Worm (Caenorhabditis elegans): ENCODE results near the gene C14A4.12.

C14A4.12 gene

ce11 chrII:10612743-10613142 lies at the start of gene C14A4.12:
TSS of gene C14A4.12 (plus strand) at chrII:10613043.
- TF ChIP-seq hnd-1 (tag; optimal IDR thresholded peaks at IDR 0.05) (no peak), flt-1 (GFP tag; IDR thresholded peaks at IDR 0.05) (no peak), B0310.2 (tag; optimal IDR thresholded peaks at IDR 0.05) (no peak), hmg-4 (GFP tag; optimal IDR thresholded peaks at IDR 0.05) (no peak), ets-7 (tag; optimal IDR thresholded peaks at IDR 0.05) (no peak), tbx-11 (GFP tag; IDR thresholded peaks at IDR 0.05) (no peak), ceh-13 (GFP tag; optimal IDR thresholded peaks at IDR 0.05) (no peak), scrt-1 (GFP tag; IDR thresholded peaks at IDR 0.05) (no peak), sea-1 (GFP tag; conservative IDR thresholded peaks at IDR 0.05) (no peak), pes-1 (GFP tag; IDR thresholded peaks at IDR 0.05) (no peak)

- TF ChIP-seq F13C5.2 (tag; optimal IDR thresholded peaks at IDR 0.05) = peak; percentile 99
- TF ChIP-seq pes-1 (GFP tag; IDR thresholded peaks at IDR 0.05) = peak; percentile 82
- TF ChIP-seq tra-4 (tag; optimal IDR thresholded peaks at IDR 0.05) = peak; percentile 60
- TF ChIP-seq hnd-1 (tag; optimal IDR thresholded peaks at IDR 0.05) = peak; percentile 42
- peak; percentile 57; the same call in 1 of the 2 replicates for TF ChIP-seq scrt-1 (GFP tag; IDR thresholded peaks at IDR 0.05)
- peak; percentile 74 for TF ChIP-seq B0310.2 (tag; optimal IDR thresholded peaks at IDR 0.05)
- peak; percentile 57; the same call in 1 of the 2 replicates for TF ChIP-seq tbx-11 (GFP tag; IDR thresholded peaks at IDR 0.05)
- TF ChIP-seq aly-1 (tag; optimal IDR thresholded peaks at IDR 0.05) = no peak
- peak; percentile 51 for TF ChIP-seq hmbx-1 (tag; optimal IDR thresholded peaks at IDR 0.05)
- peak; percentile 47 for TF ChIP-seq ceh-13 (GFP tag; optimal IDR thresholded peaks at IDR 0.05)
- TF ChIP-seq hmg-4 (GFP tag; optimal IDR thresholded peaks at IDR 0.05) = peak; percentile 65
- no peak for TF ChIP-seq ama-1 (optimal IDR thresholded peaks at IDR 0.05)
- peak; percentile 75 for TF ChIP-seq tbx-37 (GFP tag; conservative IDR thresholded peaks at IDR 0.05)
- TF ChIP-seq flt-1 (GFP tag; IDR thresholded peaks at IDR 0.05) = peak; percentile 81
- peak; percentile 45 for TF ChIP-seq ets-7 (tag; optimal IDR thresholded peaks at IDR 0.05)
- peak; percentile 54 for TF ChIP-seq ceh-36 (tag; optimal IDR thresholded peaks at IDR 0.05)
- peak; percentile 86 for TF ChIP-seq sea-1 (GFP tag; conservative IDR thresholded peaks at IDR 0.05)
These were observed 49.5 kb upstream of the C14A4.12 start, which contains the start of gene cdc-48.1 for ce11 chrII:10563368-10563767. TSS of gene cdc-48.1 (minus strand) at chrII:10563407.

- TF ChIP-seq sea-1 (GFP tag; conservative IDR thresholded peaks at IDR 0.05) (no peak), hmbx-1 (tag; optimal IDR thresholded peaks at IDR 0.05) (no peak), tbx-11 (GFP tag; IDR thresholded peaks at IDR 0.05) (no peak), tra-4 (tag; optimal IDR thresholded peaks at IDR 0.05) (no peak), B0310.2 (tag; optimal IDR thresholded peaks at IDR 0.05) (no peak), ama-1 (optimal IDR thresholded peaks at IDR 0.05) (no peak), tbx-37 (GFP tag; conservative IDR thresholded peaks at IDR 0.05) (no peak), ets-7 (tag; optimal IDR thresholded peaks at IDR 0.05) (no peak), scrt-1 (GFP tag; IDR thresholded peaks at IDR 0.05) (no peak), F13C5.2 (tag; optimal IDR thresholded peaks at IDR 0.05) (no peak), hnd-1 (tag; optimal IDR thresholded peaks at IDR 0.05) (no peak), aly-1 (tag; optimal IDR thresholded peaks at IDR 0.05) (no peak)
These were observed 48.3 kb upstream of the C14A4.12 start, which contains the start of the genes C06A1.6 and C06A1.7 for ce11 chrII:10564578-10564977. TSS of gene C06A1.6 (minus strand) at chrII:10564678. TSS of gene C06A1.7 (plus strand) at chrII:10564891.

- TF ChIP-seq F13C5.2 (tag; optimal IDR thresholded peaks at IDR 0.05) = no peak
- TF ChIP-seq pes-1 (GFP tag; IDR thresholded peaks at IDR 0.05) = no peak
- no peak for TF ChIP-seq ama-1 (optimal IDR thresholded peaks at IDR 0.05)
These were observed 46.4 kb upstream of the C14A4.12 start for ce11 chrII:10566458-10566857.

DNA sequence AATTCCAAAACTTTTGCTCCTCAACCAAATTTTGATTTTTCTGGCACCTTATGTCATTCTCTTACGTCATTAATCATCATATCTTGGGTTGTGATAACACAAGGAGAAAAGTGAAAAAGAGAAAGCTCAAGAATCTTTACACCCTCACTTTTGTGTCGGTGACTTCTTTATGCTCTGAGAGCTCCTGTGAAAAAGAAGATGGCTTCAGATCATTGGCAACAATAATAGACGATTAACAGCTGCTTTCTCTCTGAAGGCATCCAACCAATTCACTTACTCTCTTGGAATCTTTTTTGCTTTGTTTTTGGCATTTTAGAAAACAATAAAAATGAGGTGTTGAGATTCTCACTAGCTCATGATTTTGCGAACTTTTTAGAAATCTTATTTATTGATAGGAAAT lies 43.3 kb upstream of the C14A4.12 start:
- no peak for TF ChIP-seq hmg-4 (GFP tag; optimal IDR thresholded peaks at IDR 0.05)
- TF ChIP-seq ama-1 (optimal IDR thresholded peaks at IDR 0.05) = no peak
- no peak for TF ChIP-seq sea-1 (GFP tag; conservative IDR thresholded peaks at IDR 0.05)

DNA sequence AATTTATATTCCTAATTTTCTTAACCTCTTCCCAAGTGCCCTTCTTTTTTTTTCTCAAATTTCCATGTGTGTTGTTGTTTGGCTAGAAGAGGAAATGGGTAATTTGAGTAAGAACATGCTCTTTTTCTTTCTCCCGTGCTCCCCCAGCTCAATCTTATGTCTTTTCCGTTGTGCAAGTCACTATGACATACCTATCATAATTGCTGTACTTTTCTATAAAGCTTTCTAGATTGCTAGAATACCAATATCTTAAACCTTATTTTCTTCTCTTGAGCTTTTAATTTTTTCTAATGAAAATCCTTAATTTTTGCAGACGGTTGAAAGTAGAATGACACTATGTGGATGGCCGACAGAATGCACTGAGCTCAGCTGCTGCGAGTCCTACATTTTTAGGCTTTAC lies 42.5 kb upstream of the C14A4.12 start, which contains the start of gene txt-13:
TSS of gene txt-13 (plus strand) at position 301 of the 400 bp plus-strand sequence.
- TF ChIP-seq sea-1 (GFP tag; conservative IDR thresholded peaks at IDR 0.05) = no peak
- TF ChIP-seq tbx-11 (GFP tag; IDR thresholded peaks at IDR 0.05) = no peak
- no peak for TF ChIP-seq tbx-37 (GFP tag; conservative IDR thresholded peaks at IDR 0.05)
- no peak for TF ChIP-seq tra-4 (tag; optimal IDR thresholded peaks at IDR 0.05)
- TF ChIP-seq pes-1 (GFP tag; IDR thresholded peaks at IDR 0.05) = no peak
- no peak for TF ChIP-seq hmg-4 (GFP tag; optimal IDR thresholded peaks at IDR 0.05)
- TF ChIP-seq ets-7 (tag; optimal IDR thresholded peaks at IDR 0.05) = no peak
- TF ChIP-seq ama-1 (optimal IDR thresholded peaks at IDR 0.05) = no peak
- no peak for TF ChIP-seq B0310.2 (tag; optimal IDR thresholded peaks at IDR 0.05)
- TF ChIP-seq flt-1 (GFP tag; IDR thresholded peaks at IDR 0.05) = no peak
- no peak for TF ChIP-seq F13C5.2 (tag; optimal IDR thresholded peaks at IDR 0.05)
- no peak for TF ChIP-seq scrt-1 (GFP tag; IDR thresholded peaks at IDR 0.05)

- TF ChIP-seq scrt-1 (GFP tag; IDR thresholded peaks at IDR 0.05) (no peak), sea-1 (GFP tag; conservative IDR thresholded peaks at IDR 0.05) (no peak), ets-7 (tag; optimal IDR thresholded peaks at IDR 0.05) (no peak), hnd-1 (tag; optimal IDR thresholded peaks at IDR 0.05) (no peak), ceh-13 (GFP tag; optimal IDR thresholded peaks at IDR 0.05) (no peak), pes-1 (GFP tag; IDR thresholded peaks at IDR 0.05) (no peak)
These were observed 40.9 kb upstream of the C14A4.12 start, which contains the start of gene C06A1.3 for ce11 chrII:10571967-10572366. TSS of gene C06A1.3 (plus strand) at chrII:10572267.

DNA sequence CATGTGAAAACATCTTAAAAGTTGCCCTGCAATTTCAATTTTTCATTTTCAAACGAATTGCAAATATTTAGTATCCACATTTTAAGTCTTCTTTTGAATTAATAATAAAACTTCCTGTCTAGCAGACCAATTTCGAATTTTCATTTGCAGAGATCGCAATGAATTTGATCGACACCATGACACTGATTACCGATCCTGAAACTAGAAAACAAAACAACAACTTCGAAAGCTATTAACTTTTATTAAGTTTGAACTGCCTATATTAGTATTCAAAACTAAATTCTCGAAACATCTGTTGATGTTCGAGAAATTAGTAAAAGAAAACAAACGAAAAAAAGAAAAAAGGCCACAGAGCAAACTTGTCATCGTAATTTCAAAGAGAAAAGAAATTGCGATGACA lies 38.7 kb upstream of the C14A4.12 start:
- no peak for TF ChIP-seq tbx-37 (GFP tag; conservative IDR thresholded peaks at IDR 0.05)
- TF ChIP-seq flt-1 (GFP tag; IDR thresholded peaks at IDR 0.05) = no peak
- no peak for TF ChIP-seq hmg-4 (GFP tag; optimal IDR thresholded peaks at IDR 0.05)
- no peak for TF ChIP-seq B0310.2 (tag; optimal IDR thresholded peaks at IDR 0.05)

All from whole organism, early embryonic.